Worm (Caenorhabditis elegans) whole organism, L2 larva: ENCODE results near the gene R03A10.5.

Source experiments
- R02D3.7 ChIP-seq: fragments of 150-350 bp; optimal IDR thresholded peaks from 2 replicates; lab custom pipeline; 2014; ENCODE audit warnings: missing biosample characterization, missing genetic modification characterization
- aly-2 ChIP-seq: fragments of 150-350 bp; optimal IDR thresholded peaks from 2 replicates; lab custom pipeline; 2014; ENCODE audit warnings: missing biosample characterization, missing genetic modification characterization
- ama-1 ChIP-seq: fragments of 150-350 bp; optimal IDR thresholded peaks from 2 replicates; lab custom pipeline; 2018; ENCODE audit warnings: inconsistent platforms
- dmd-4 ChIP-seq: sonication (generic microtip); optimal IDR thresholded peaks from 2 replicates; lab custom pipeline; 2017; ENCODE audit warnings: missing biosample characterization, missing genetic modification characterization
- lin-13 ChIP-seq: fragments of 150-350 bp; optimal IDR thresholded peaks from 2 replicates; lab custom pipeline; 2014; ENCODE audit warnings: missing biosample characterization, missing genetic modification reagents, missing genetic modification characterization
- nhr-10 ChIP-seq: sonication (generic microtip); optimal IDR thresholded peaks from 2 replicates; lab custom pipeline; 2017; ENCODE audit warnings: missing biosample characterization, missing genetic modification characterization
- nhr-11 ChIP-seq: fragments of 150-350 bp; optimal IDR thresholded peaks from 2 replicates; lab custom pipeline; 2014; ENCODE audit warnings: missing biosample characterization, missing genetic modification characterization
- sem-4 ChIP-seq: fragments of 150-350 bp; optimal IDR thresholded peaks from 2 replicates; lab custom pipeline; 2014; ENCODE audit warnings: missing biosample characterization, missing genetic modification reagents, missing genetic modification characterization
- unc-39 ChIP-seq: fragments of 150-350 bp; optimal IDR thresholded peaks from 2 replicates; lab custom pipeline; 2014; ENCODE audit warnings: missing biosample characterization, missing genetic modification characterization
- unc-62 ChIP-seq: fragments of 150-350 bp; optimal IDR thresholded peaks from 2 replicates; lab custom pipeline; 2014; ENCODE audit warnings: missing biosample characterization, missing genetic modification reagents, missing genetic modification characterization
- ztf-11 ChIP-seq: sonication (generic microtip); optimal IDR thresholded peaks from 2 replicates; lab custom pipeline; 2017; ENCODE audit warnings: missing biosample characterization, missing genetic modification characterization
- ztf-4 ChIP-seq: fragments of 150-350 bp; optimal IDR thresholded peaks from 2 replicates; lab custom pipeline; 2014; ENCODE audit warnings: missing biosample characterization, missing genetic modification characterization

DNA sequence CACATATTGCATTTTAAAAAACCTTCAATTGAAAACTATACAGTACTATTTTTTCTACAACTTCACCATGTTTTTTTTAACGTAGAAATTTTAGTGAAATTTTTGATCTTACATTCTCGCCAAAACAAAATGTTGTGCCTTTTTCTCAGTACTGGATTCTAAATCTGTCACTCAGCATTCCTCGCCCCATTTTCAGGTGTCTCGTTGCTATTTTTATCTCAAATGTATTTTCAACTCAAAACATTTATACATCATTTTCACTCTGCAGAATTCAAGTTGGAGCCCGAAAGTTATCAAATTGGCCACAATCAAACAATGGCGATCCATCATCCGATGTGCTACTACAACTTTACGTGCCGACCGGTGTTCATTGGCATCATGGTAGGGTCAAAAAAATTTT, 19.5 kb downstream of the R03A10.5 start, which contains the start of gene sprr-1:
- no peak for TF ChIP-seq lin-13 (GFP tag; lab: Kevin White, UChicago)
- TF ChIP-seq unc-62 (GFP tag; lab: Kevin White, UChicago), result no peak
- no peak for TF ChIP-seq dmd-4 (tag; lab: Kevin White, UChicago)
- TF ChIP-seq R02D3.7, result no peak
- no peak for TF ChIP-seq nhr-10 (tag; lab: Kevin White, UChicago)
- TF ChIP-seq aly-2, result no peak
- no peak for TF ChIP-seq ztf-4 (tag; lab: Kevin White, UChicago)
- TF ChIP-seq ama-1 (lab: Kevin White, UChicago), result no peak
- TF ChIP-seq nhr-11 (tag; lab: Kevin White, UChicago), result no peak
- TF ChIP-seq sem-4 (tag; lab: Kevin White, UChicago), result no peak
- no peak for TF ChIP-seq unc-39 (tag; lab: Kevin White, UChicago)
- TF ChIP-seq ztf-11 (tag; lab: Kevin White, UChicago), result no peak
